Worm (Caenorhabditis elegans): ENCODE measurements around the gene Y39B6A.27.

ce11 chrV:19059873-19060272 lies 28.3 kb downstream of the Y39B6A.27 start, which contains the start of gene twk-46:
- no peak for TF ChIP-seq tab-1 (GFP tag; IDR thresholded peaks at IDR 0.05)
- TF ChIP-seq flt-1 (GFP tag; IDR thresholded peaks at IDR 0.05), result no peak
- no peak for TF ChIP-seq ztf-23 (GFP tag; IDR thresholded peaks at IDR 0.05)
- TF ChIP-seq ztf-29 (GFP tag; IDR thresholded peaks at IDR 0.05), result no peak

Data from whole organism, midembryonic.